Fruit fly (Drosophila melanogaster) whole organism, prepupa: ENCODE measurements around the gene Lmpt.

Experiments
- CG10669 ChIP-seq: fragments of 200-800 bp; sonication (Bioruptor generic); optimal IDR thresholded peaks from 3 replicates; lab custom pipeline; 2018; ENCODE audit warnings: missing biosample characterization, mild to moderate bottlenecking, missing genetic modification characterization, moderate library complexity
- CG11294 ChIP-seq: fragments of 200-800 bp; sonication (Bioruptor generic); IDR thresholded peaks from 2 replicates; pipeline ENCODE4 v1.3.6; 2022; ENCODE audit warnings: missing biosample characterization, missing genetic modification characterization
- CG11762 ChIP-seq: fragments of 200-800 bp; sonication (Bioruptor generic); optimal IDR thresholded peaks from 3 replicates; lab custom pipeline; 2016; ENCODE audit warnings: missing biosample characterization, missing genetic modification characterization; ENCODE audit not compliant: insufficient read depth
- CG11902 ChIP-seq: fragments of 200-800 bp; sonication (Bioruptor generic); optimal IDR thresholded peaks from 3 replicates; lab custom pipeline; 2016; ENCODE audit warnings: missing biosample characterization, missing genetic modification characterization
- CG15336 ChIP-seq: fragments of 200-800 bp; sonication (Bioruptor generic); IDR thresholded peaks from 2 replicates; pipeline ENCODE4 v1.3.6; 2022; ENCODE audit warnings: missing biosample characterization, missing genetic modification characterization
- CG1621 ChIP-seq: fragments of 200-800 bp; sonication (Bioruptor generic); optimal IDR thresholded peaks from 3 replicates; lab custom pipeline; 2018; ENCODE audit warnings: missing biosample characterization, mild to moderate bottlenecking, missing genetic modification characterization
- CG16779 ChIP-seq: fragments of 200-800 bp; sonication (Bioruptor generic); optimal IDR thresholded peaks from 3 replicates; lab custom pipeline; 2017; ENCODE audit warnings: missing biosample characterization, mild to moderate bottlenecking, missing genetic modification characterization
- CG3032 ChIP-seq: fragments of 200-800 bp; optimal IDR thresholded peaks from 2 replicates; lab custom pipeline; 2019; ENCODE audit warnings: missing biosample characterization, mild to moderate bottlenecking, missing genetic modification characterization, moderate library complexity
- CG32006 ChIP-seq: fragments of 200-800 bp; sonication (Bioruptor generic); optimal IDR thresholded peaks from 3 replicates; lab custom pipeline; 2017; ENCODE audit warnings: missing biosample characterization, mild to moderate bottlenecking, missing genetic modification characterization
- CG3919 ChIP-seq: fragments of 200-800 bp; sonication (Bioruptor generic); optimal IDR thresholded peaks from 3 replicates; lab custom pipeline; 2016; ENCODE audit warnings: missing biosample characterization, missing genetic modification characterization
- CG6276 ChIP-seq: fragments of 200-800 bp; sonication (Bioruptor generic); optimal IDR thresholded peaks from 2 replicates; lab custom pipeline; 2017; ENCODE audit warnings: missing biosample characterization, mild to moderate bottlenecking, missing genetic modification characterization
- CG6792 ChIP-seq: fragments of 200-800 bp; sonication (Bioruptor generic); optimal IDR thresholded peaks from 3 replicates; lab custom pipeline; 2016; ENCODE audit warnings: missing biosample characterization, missing genetic modification characterization
- CG6808 ChIP-seq: fragments of 200-800 bp; sonication (Bioruptor generic); optimal IDR thresholded peaks from 3 replicates; lab custom pipeline; 2017; ENCODE audit warnings: missing biosample characterization, missing genetic modification characterization, mild to moderate bottlenecking, moderate library complexity, missing genetic modification reagents
- CG7368 ChIP-seq: fragments of 200-800 bp; sonication (Bioruptor generic); optimal IDR thresholded peaks from 3 replicates; lab custom pipeline; 2016; ENCODE audit warnings: missing biosample characterization, missing genetic modification characterization
- CG8119 ChIP-seq: fragments of 200-800 bp; sonication (Bioruptor generic); IDR thresholded peaks from 3 replicates; pipeline ENCODE4 v1.3.6; 2022; ENCODE audit warnings: missing biosample characterization, missing genetic modification characterization
- CG8319 ChIP-seq: fragments of 200-800 bp; sonication (Bioruptor generic); optimal IDR thresholded peaks from 3 replicates; lab custom pipeline; 2016; ENCODE audit warnings: missing biosample characterization, missing genetic modification characterization
- CG8632 ChIP-seq: fragments of 200-800 bp; sonication (Bioruptor generic); optimal IDR thresholded peaks from 3 replicates; lab custom pipeline; 2016; ENCODE audit warnings: missing biosample characterization, missing genetic modification characterization
- Eip75B ChIP-seq: fragments of 200-800 bp; sonication (Bioruptor generic); optimal IDR thresholded peaks from 3 replicates; lab custom pipeline; 2016; ENCODE audit warnings: missing biosample characterization, missing genetic modification characterization
- Eip78C ChIP-seq: fragments of 200-800 bp; sonication (Bioruptor generic); peaks from one replicate; lab custom pipeline; 2016; ENCODE audit warnings: missing biosample characterization, missing genetic modification characterization
- Ets21C ChIP-seq: fragments of 200-800 bp; sonication (Bioruptor generic); optimal IDR thresholded peaks from 3 replicates; lab custom pipeline; 2016; ENCODE audit warnings: missing biosample characterization, missing genetic modification characterization
- Hr39 ChIP-seq: fragments of 200-800 bp; sonication (Bioruptor generic); optimal IDR thresholded peaks from 2 replicates; lab custom pipeline; 2016; ENCODE audit warnings: missing biosample characterization, missing genetic modification characterization
- Lpt ChIP-seq: fragments of 200-800 bp; sonication (Bioruptor generic); optimal IDR thresholded peaks from 3 replicates; lab custom pipeline; 2016; ENCODE audit warnings: missing biosample characterization, missing genetic modification characterization
- Met ChIP-seq: fragments of 200-800 bp; sonication (Bioruptor generic); optimal IDR thresholded peaks from 3 replicates; lab custom pipeline; 2016; ENCODE audit warnings: missing biosample characterization, missing genetic modification characterization
- OdsH ChIP-seq: fragments of 200-800 bp; sonication (Bioruptor generic); optimal IDR thresholded peaks from 3 replicates; lab custom pipeline; 2016; ENCODE audit warnings: missing biosample characterization, missing genetic modification characterization
- Smox ChIP-seq: fragments of 200-800 bp; sonication (Bioruptor generic); optimal IDR thresholded peaks from 3 replicates; lab custom pipeline; 2016; ENCODE audit warnings: missing biosample characterization, missing genetic modification characterization
- Sox102F ChIP-seq: fragments of 200-800 bp; sonication (Bioruptor generic); optimal IDR thresholded peaks from 2 replicates; lab custom pipeline; 2016; ENCODE audit warnings: missing biosample characterization, mild to moderate bottlenecking, missing genetic modification characterization
- Sox14 ChIP-seq: fragments of 200-800 bp; sonication (Bioruptor generic); optimal IDR thresholded peaks from 3 replicates; lab custom pipeline; 2016; ENCODE audit warnings: missing biosample characterization, missing genetic modification characterization
- Sox15 ChIP-seq: fragments of 200-800 bp; sonication (Bioruptor generic); optimal IDR thresholded peaks from 3 replicates; lab custom pipeline; 2016; ENCODE audit warnings: missing biosample characterization, missing genetic modification characterization
- acj6 ChIP-seq: fragments of 200-800 bp; sonication (Bioruptor generic); optimal IDR thresholded peaks from 3 replicates; lab custom pipeline; 2016; ENCODE audit warnings: missing biosample characterization, missing genetic modification characterization
- cyc ChIP-seq: fragments of 200-800 bp; sonication (Bioruptor generic); optimal IDR thresholded peaks from 3 replicates; lab custom pipeline; 2016; ENCODE audit warnings: missing biosample characterization, missing genetic modification characterization
- dac ChIP-seq: fragments of 200-800 bp; sonication (Bioruptor generic); optimal IDR thresholded peaks from 2 replicates; lab custom pipeline; 2017; ENCODE audit warnings: missing biosample characterization, mild to moderate bottlenecking, missing genetic modification characterization
- dsx ChIP-seq: fragments of 200-800 bp; optimal IDR thresholded peaks from 3 replicates; lab custom pipeline; 2019; ENCODE audit warnings: missing biosample characterization, mild to moderate bottlenecking, missing genetic modification characterization, moderate library complexity; ENCODE audit not compliant: poor library complexity, severe bottlenecking
- eg ChIP-seq: fragments of 200-800 bp; sonication (Bioruptor generic); IDR thresholded peaks from 3 replicates; pipeline ENCODE4 v1.3.6; 2022; ENCODE audit warnings: missing biosample characterization, missing genetic modification characterization
- fd85E ChIP-seq: fragments of 200-800 bp; sonication (Bioruptor generic); optimal IDR thresholded peaks from 3 replicates; lab custom pipeline; 2016; ENCODE audit warnings: missing biosample characterization, missing genetic modification characterization
- fkh ChIP-seq: fragments of 200-800 bp; sonication (Bioruptor generic); optimal IDR thresholded peaks from 3 replicates; lab custom pipeline; 2017; ENCODE audit warnings: missing biosample characterization, mild to moderate bottlenecking, missing genetic modification characterization, moderate library complexity
- net ChIP-seq: fragments of 200-800 bp; sonication (Bioruptor generic); optimal IDR thresholded peaks from 3 replicates; lab custom pipeline; 2016; ENCODE audit warnings: missing biosample characterization, missing genetic modification characterization
- salr ChIP-seq, 2 experiments: fragments of 200-800 bp; sonication (Bioruptor generic); optimal IDR thresholded peaks; 3 replicates each; lab custom pipeline; 2016 to 2018; ENCODE audit warnings: missing biosample characterization in 2 of 2, missing genetic modification characterization in 2 of 2, mild to moderate bottlenecking in 1 of 2
- spab ChIP-seq: fragments of 200-800 bp; sonication (Bioruptor generic); optimal IDR thresholded peaks from 2 replicates; lab custom pipeline; 2017; ENCODE audit warnings: missing biosample characterization, mild to moderate bottlenecking, missing genetic modification characterization, missing genetic modification reagents
- ss ChIP-seq, 2 experiments: fragments of 200-800 bp; sonication (Bioruptor generic); optimal IDR thresholded peaks; 2 replicates in 1 of 2; 3 replicates in 1 of 2; lab custom pipeline; 2017 to 2018; ENCODE audit warnings: mild to moderate bottlenecking in 2 of 2, missing biosample characterization in 2 of 2, missing genetic modification characterization in 2 of 2, moderate library complexity in 1 of 2
- vri ChIP-seq: fragments of 200-800 bp; sonication (Bioruptor generic); optimal IDR thresholded peaks from 3 replicates; lab custom pipeline; 2016; ENCODE audit warnings: missing biosample characterization, mild to moderate bottlenecking, missing genetic modification characterization

Lmpt gene

dm6 chr3L:16844920-16845573 lies 20.0 kb upstream of the Lmpt start, which contains the start of the genes kud and Zcchc7 (continued):
- TF ChIP-seq ss (GFP tag; optimal IDR thresholded peaks at IDR 0.05; lab: Kevin White, UChicago) (no peak), cyc (peak; percentile 66), net (no peak), CG8319 (GFP tag; lab: Kevin White, UChicago) (no peak), salr (GFP tag; optimal IDR thresholded peaks at IDR 0.05; lab: Kevin White, UChicago) (no peak), Eip78C (peak; percentile 90), CG7368 (GFP tag; lab: Kevin White, UChicago) (no peak), OdsH (GFP tag; lab: Kevin White, UChicago) (no peak), spab (GFP tag; lab: Kevin White, UChicago) (peak; percentile 32), Lpt (GFP tag; lab: Kevin White, UChicago) (no peak), CG3919 (GFP tag; lab: Kevin White, UChicago) (peak; percentile 51), CG11762 (GFP tag; lab: Kevin White, UChicago) (peak; percentile 48), Ets21C (GFP tag; lab: Kevin White, UChicago) (no peak), CG15336 (0 out of 2 replicates have a peak, but pooled peaks have one; percentile 7), Smox (GFP tag; lab: Kevin White, UChicago) (no peak), CG6808 (GFP tag; lab: Kevin White, UChicago) (no peak), Sox15 (peak; percentile 42), CG11294 (GFP tag; lab: Robert Waterston, UW) (no peak), dsx (GFP tag; lab: Kevin White, UChicago) (peak; percentile 87), CG8632 (no peak), CG6792 (peak; percentile 68), Sox14 (GFP tag; lab: Kevin White, UChicago) (peak; percentile 73), vri (no peak), acj6 (GFP tag; lab: Kevin White, UChicago) (peak; percentile 73), CG3032 (tag; lab: Kevin White, UChicago) (peak; percentile 77), CG6276 (no peak), CG16779 (tag; lab: Kevin White, UChicago) (no peak), CG10669 (GFP tag; lab: Kevin White, UChicago) (no peak), Met (GFP tag; lab: Kevin White, UChicago) (no peak), fkh (GFP tag; lab: Kevin White, UChicago) (no peak), CG11902 (GFP tag; lab: Kevin White, UChicago) (no peak), eg (no peak; the same call in 2 of the 3 replicates), Hr39 (no peak), dac (no peak), CG32006 (GFP tag; lab: Kevin White, UChicago) (no peak)

dm6 chr3L:16845607-16846277 lies 19.4 kb upstream of the Lmpt start, which contains the start of gene CG32161:
Gene CG32161, plus strand, starts transcription at chr3L:16846227.
- no peak for TF ChIP-seq CG1621 (tag; lab: Kevin White, UChicago)
- no peak for TF ChIP-seq CG8119 (GFP tag; lab: Robert Waterston, UW)
- no peak for TF ChIP-seq OdsH (GFP tag; lab: Kevin White, UChicago)
- TF ChIP-seq CG6276 = no peak
- no peak for TF ChIP-seq Ets21C (GFP tag; lab: Kevin White, UChicago)
- TF ChIP-seq CG16779 (tag; lab: Kevin White, UChicago) = no peak
- TF ChIP-seq Sox102F = no peak
- no peak for TF ChIP-seq Eip75B (GFP tag; lab: Kevin White, UChicago)
- TF ChIP-seq fd85E (GFP tag; lab: Kevin White, UChicago) = no peak
